Worm (Caenorhabditis elegans) whole organism, L3 larva: ENCODE results near the gene ztf-31.

Experiments used
- R02D3.7 ChIP-seq: fragments of 150-350 bp; optimal IDR thresholded peaks from 2 replicates; lab custom pipeline; 2014; ENCODE audit warnings: missing biosample characterization, missing genetic modification characterization
- ZK546.5 ChIP-seq: sonication (generic microtip); optimal IDR thresholded peaks from 2 replicates; lab custom pipeline; 2017; ENCODE audit warnings: missing biosample characterization, missing genetic modification characterization
- egl-27 ChIP-seq: sonication (generic microtip); optimal IDR thresholded peaks from 4 replicates; lab custom pipeline; 2017; ENCODE audit warnings: missing biosample characterization, missing genetic modification reagents, missing genetic modification characterization
- fkh-10 ChIP-seq: sonication (generic microtip); optimal IDR thresholded peaks from 2 replicates; lab custom pipeline; 2017; ENCODE audit warnings: missing biosample characterization, missing genetic modification reagents, missing genetic modification characterization
- lin-39 ChIP-seq: fragments of 150-350 bp; optimal IDR thresholded peaks from 2 replicates; lab custom pipeline; 2018; ENCODE audit warnings: missing biosample characterization, missing genetic modification reagents, missing genetic modification characterization
- mdl-1 ChIP-seq: fragments of 150-350 bp; optimal IDR thresholded peaks from 2 replicates; lab custom pipeline; 2014; ENCODE audit warnings: missing biosample characterization, missing genetic modification characterization
- nfya-1 ChIP-seq: sonication (generic microtip); optimal IDR thresholded peaks from 2 replicates; lab custom pipeline; 2017; ENCODE audit warnings: missing genetic modification characterization, mild to moderate bottlenecking, missing compliant biosample characterization, antibody characterized with exemption, moderate library complexity; ENCODE audit not compliant: insufficient read depth
- nhr-12 ChIP-seq: fragments of 150-350 bp; optimal IDR thresholded peaks from 2 replicates; lab custom pipeline; 2014; ENCODE audit warnings: missing biosample characterization, missing genetic modification characterization
- nhr-237 ChIP-seq: fragments of 150-350 bp; optimal IDR thresholded peaks from 2 replicates; lab custom pipeline; 2014; ENCODE audit warnings: missing biosample characterization, missing genetic modification characterization
- nhr-25 ChIP-seq: sonication (generic microtip); optimal IDR thresholded peaks from 2 replicates; lab custom pipeline; 2017; ENCODE audit warnings: missing biosample characterization, missing genetic modification characterization
- nhr-28 ChIP-seq: fragments of 150-350 bp; optimal IDR thresholded peaks from 2 replicates; lab custom pipeline; 2014; ENCODE audit warnings: missing biosample characterization, missing genetic modification characterization
- pha-4 ChIP-seq: fragments of 150-350 bp; optimal IDR thresholded peaks from 2 replicates; lab custom pipeline; 2014; ENCODE audit warnings: missing biosample characterization, missing genetic modification reagents, missing genetic modification characterization
- snpc-4 ChIP-seq: fragments of 150-350 bp; optimal IDR thresholded peaks from 2 replicates; lab custom pipeline; 2014; ENCODE audit warnings: missing biosample characterization, missing genetic modification characterization
- unc-62 ChIP-seq: fragments of 150-350 bp; sonication (generic microtip); optimal IDR thresholded peaks from 4 replicates; lab custom pipeline; 2014; ENCODE audit warnings: missing biosample characterization, missing genetic modification reagents, missing genetic modification characterization

ce11 chrIII:7226607-7227006 lies 14.6 kb upstream of the ztf-31 start, which contains the start of gene hsp-75:
- TF ChIP-seq nhr-28 (tag; lab: Kevin White, UChicago) (no peak), fkh-10 (GFP tag; lab: Kevin White, UChicago) (no peak), egl-27 (tag; lab: Kevin White, UChicago) (no peak), pha-4 (tag; lab: Kevin White, UChicago) (no peak), nhr-12 (tag; lab: Kevin White, UChicago) (no peak), mdl-1 (tag; lab: Kevin White, UChicago) (no peak), nfya-1 (tag; lab: Kevin White, UChicago) (no peak), R02D3.7 (tag; lab: Kevin White, UChicago) (no peak), snpc-4 (tag; lab: Kevin White, UChicago) (no peak), nhr-237 (tag; lab: Kevin White, UChicago) (no peak), unc-62 (no peak), nhr-25 (no peak), ZK546.5 (no peak), lin-39 (no peak)
